Worm (Caenorhabditis elegans) whole organism, late embryonic: ENCODE data around the gene T11B7.1.

ENCODE experiments used
- C38D4.7 ChIP-seq: fragments of 200-800 bp; sonication (Bioruptor generic); optimal IDR thresholded peaks from 2 replicates; lab custom pipeline; 2018; ENCODE audit warnings: mild to moderate bottlenecking, missing genetic modification characterization, moderate library complexity, missing compliant biosample characterization
- K09A11.1 ChIP-seq: sonication (generic microtip); optimal IDR thresholded peaks from 2 replicates; lab custom pipeline; 2017; ENCODE audit warnings: antibody characterized with exemption, mild to moderate bottlenecking, missing genetic modification characterization, missing compliant biosample characterization; ENCODE audit not compliant: insufficient read depth
- T23F11.4 ChIP-seq: fragments of 200-800 bp; sonication (Bioruptor generic); optimal IDR thresholded peaks from 2 replicates; lab custom pipeline; 2018; ENCODE audit warnings: mild to moderate bottlenecking, missing genetic modification characterization, missing compliant biosample characterization
- Y22D7AL.16 ChIP-seq: sonication (generic microtip); optimal IDR thresholded peaks from 2 replicates; lab custom pipeline; 2016; ENCODE audit warnings: missing genetic modification characterization, missing compliant biosample characterization
- ahr-1 ChIP-seq: sonication (generic microtip); optimal IDR thresholded peaks from 2 replicates; lab custom pipeline; 2016; ENCODE audit warnings: missing genetic modification characterization, missing compliant biosample characterization
- ceh-18 ChIP-seq: sonication (generic microtip); optimal IDR thresholded peaks from 2 replicates; lab custom pipeline; 2016; ENCODE audit warnings: missing genetic modification characterization, missing compliant biosample characterization
- ceh-19 ChIP-seq: fragments of 200-800 bp; sonication (Bioruptor generic); optimal IDR thresholded peaks from 2 replicates; lab custom pipeline; 2018; ENCODE audit warnings: mild to moderate bottlenecking, missing genetic modification characterization, missing compliant biosample characterization
- ceh-31 ChIP-seq: sonication (generic microtip); optimal IDR thresholded peaks from 2 replicates; lab custom pipeline; 2016; ENCODE audit warnings: missing genetic modification characterization, missing compliant biosample characterization
- ceh-45 ChIP-seq: fragments of 200-800 bp; sonication (Bioruptor generic); IDR thresholded peaks from 2 replicates; pipeline ENCODE4 v1.3.6; 2022; ENCODE audit warnings: missing genetic modification reagents, missing genetic modification characterization, missing compliant biosample characterization
- che-1 ChIP-seq: sonication (generic microtip); optimal IDR thresholded peaks from 2 replicates; lab custom pipeline; 2016; ENCODE audit warnings: mild to moderate bottlenecking, missing genetic modification characterization, missing compliant biosample characterization
- elt-2 ChIP-seq: sonication (generic microtip); optimal IDR thresholded peaks from 2 replicates; lab custom pipeline; 2016; ENCODE audit warnings: missing genetic modification reagents, missing genetic modification characterization, missing compliant biosample characterization
- ets-4 ChIP-seq: sonication (generic microtip); optimal IDR thresholded peaks from 2 replicates; lab custom pipeline; 2016; ENCODE audit warnings: missing genetic modification characterization, missing compliant biosample characterization
- fkh-10 ChIP-seq: fragments of 150-350 bp; optimal IDR thresholded peaks from 2 replicates; lab custom pipeline; 2014; ENCODE audit warnings: missing biosample characterization, missing genetic modification reagents, missing genetic modification characterization
- fkh-6 ChIP-seq: sonication (generic microtip); optimal IDR thresholded peaks from 2 replicates; lab custom pipeline; 2016; ENCODE audit warnings: missing genetic modification characterization, missing compliant biosample characterization
- hlh-13 ChIP-seq: fragments of 200-800 bp; sonication (Bioruptor generic); optimal IDR thresholded peaks from 2 replicates; lab custom pipeline; 2018; ENCODE audit warnings: mild to moderate bottlenecking, missing genetic modification characterization, missing compliant biosample characterization
- hlh-30 ChIP-seq: sonication (generic microtip); optimal IDR thresholded peaks from 2 replicates; lab custom pipeline; 2017; ENCODE audit warnings: antibody characterized with exemption, missing genetic modification characterization, missing compliant biosample characterization; ENCODE audit not compliant: insufficient read depth
- hlh-8 ChIP-seq: sonication (generic microtip); optimal IDR thresholded peaks from 2 replicates; lab custom pipeline; 2016; ENCODE audit warnings: missing genotype, missing genetic modification characterization, missing compliant biosample characterization
- madf-2 ChIP-seq: sonication (generic microtip); optimal IDR thresholded peaks from 2 replicates; lab custom pipeline; 2017; ENCODE audit warnings: missing genetic modification characterization, missing compliant biosample characterization
- mec-3 ChIP-seq: sonication (generic microtip); optimal IDR thresholded peaks from 2 replicates; lab custom pipeline; 2016; ENCODE audit warnings: borderline replicate concordance, missing genetic modification characterization, missing compliant biosample characterization
- nhr-11 ChIP-seq: fragments of 150-350 bp; optimal IDR thresholded peaks from 2 replicates; lab custom pipeline; 2014; ENCODE audit warnings: missing biosample characterization, missing genetic modification characterization
- nhr-232 ChIP-seq: sonication (generic microtip); optimal IDR thresholded peaks from 2 replicates; lab custom pipeline; 2016; ENCODE audit warnings: missing genetic modification characterization, missing compliant biosample characterization
- npax-4 ChIP-seq: sonication (generic microtip); optimal IDR thresholded peaks from 2 replicates; lab custom pipeline; 2016; ENCODE audit warnings: missing genetic modification characterization, missing compliant biosample characterization
- pat-9 ChIP-seq: fragments of 200-800 bp; sonication (Bioruptor generic); optimal IDR thresholded peaks from 2 replicates; lab custom pipeline; 2018; ENCODE audit warnings: mild to moderate bottlenecking, missing genetic modification characterization, moderate library complexity, missing compliant biosample characterization
- pax-1 ChIP-seq: fragments of 150-350 bp; optimal IDR thresholded peaks from 2 replicates; lab custom pipeline; 2014; ENCODE audit warnings: missing biosample characterization, missing genetic modification characterization
- pha-2 ChIP-seq: sonication (generic microtip); optimal IDR thresholded peaks from 2 replicates; lab custom pipeline; 2017; ENCODE audit warnings: mild to moderate bottlenecking, missing genetic modification characterization, missing compliant biosample characterization
- pha-4 ChIP-seq: fragments of 150-350 bp; optimal IDR thresholded peaks from 2 replicates; lab custom pipeline; 2018; ENCODE audit warnings: missing biosample characterization, missing genetic modification reagents, missing genetic modification characterization
- pros-1 ChIP-seq: fragments of 150-350 bp; optimal IDR thresholded peaks from 2 replicates; lab custom pipeline; 2014; ENCODE audit warnings: missing biosample characterization, missing genetic modification reagents, missing genetic modification characterization
- rnt-1 ChIP-seq: sonication (generic microtip); optimal IDR thresholded peaks from 2 replicates; lab custom pipeline; 2016; ENCODE audit warnings: missing genetic modification characterization, missing compliant biosample characterization
- sdc-2 ChIP-seq: sonication (generic microtip); optimal IDR thresholded peaks from 2 replicates; lab custom pipeline; 2016; ENCODE audit warnings: missing genotype, missing genetic modification characterization, missing compliant biosample characterization
- sox-2 ChIP-seq: fragments of 200-800 bp; sonication (Bioruptor generic); IDR thresholded peaks from 2 replicates; pipeline ENCODE4 v1.3.6; 2022; ENCODE audit warnings: missing genetic modification reagents, missing genetic modification characterization, missing compliant biosample characterization
- sox-4 ChIP-seq: sonication (generic microtip); optimal IDR thresholded peaks from 2 replicates; lab custom pipeline; 2017; ENCODE audit warnings: mild to moderate bottlenecking, missing genetic modification characterization, inconsistent platforms, missing compliant biosample characterization
- tbx-7 ChIP-seq: sonication (generic microtip); optimal IDR thresholded peaks from 2 replicates; lab custom pipeline; 2016; ENCODE audit warnings: missing genotype, missing genetic modification characterization, missing compliant biosample characterization
- unc-42 ChIP-seq: sonication (generic microtip); optimal IDR thresholded peaks from 2 replicates; lab custom pipeline; 2016; ENCODE audit warnings: missing genotype, missing genetic modification characterization, missing compliant biosample characterization
- unc-55 ChIP-seq: sonication (generic microtip); optimal IDR thresholded peaks from 2 replicates; lab custom pipeline; 2017; ENCODE audit warnings: missing biosample characterization, missing genetic modification reagents, missing genetic modification characterization
- ztf-16 ChIP-seq: sonication (generic microtip); optimal IDR thresholded peaks from 2 replicates; lab custom pipeline; 2017; ENCODE audit warnings: missing genetic modification characterization, missing compliant biosample characterization

T11B7.1 gene

ce11 chrIV:8840161-8840765, at the start of gene T11B7.1, which contains the start of gene T28C6.11:
TSS of gene T11B7.1 (plus strand) at chrIV:8840715.
TSS of gene T28C6.11 (minus strand) at chrIV:8840261.
- TF ChIP-seq ceh-19 (GFP tag; lab: Kevin White, UChicago) (no peak), ets-4 (tag; lab: Kevin White, UChicago) (no peak), ceh-31 (tag; lab: Kevin White, UChicago) (no peak), Y22D7AL.16 (tag; lab: Kevin White, UChicago) (no peak), sox-4 (no peak), nhr-232 (tag; lab: Kevin White, UChicago) (no peak), nhr-11 (no peak), hlh-13 (GFP tag; lab: Kevin White, UChicago) (no peak), tbx-7 (tag; lab: Kevin White, UChicago) (no peak), npax-4 (tag; lab: Kevin White, UChicago) (no peak), pros-1 (tag; lab: Kevin White, UChicago) (no peak), rnt-1 (no peak), C38D4.7 (no peak), ceh-45 (GFP tag; lab: Robert Waterston, UW) (no peak), fkh-6 (no peak), K09A11.1 (tag; lab: Kevin White, UChicago) (no peak)

ce11 chrIV:8792808-8793207, 47.7 kb upstream of the T11B7.1 start, which contains the start of gene C33D9.3:
TSS of gene C33D9.3 (minus strand) at chrIV:8792908.
- TF ChIP-seq ets-4 (tag; lab: Kevin White, UChicago) (no peak), nhr-11 (no peak), fkh-6 (no peak), tbx-7 (tag; lab: Kevin White, UChicago) (no peak), sox-2 (no peak), ahr-1 (tag; lab: Kevin White, UChicago) (no peak), fkh-10 (GFP tag; lab: Kevin White, UChicago) (no peak), hlh-30 (no peak), rnt-1 (no peak), unc-55 (no peak), che-1 (tag; lab: Kevin White, UChicago) (no peak), pat-9 (no peak), unc-42 (tag; lab: Kevin White, UChicago) (no peak), pax-1 (no peak), sox-4 (no peak), K09A11.1 (tag; lab: Kevin White, UChicago) (no peak), ceh-18 (no peak), ztf-16 (tag; lab: Kevin White, UChicago) (no peak)

ce11 chrIV:8793223-8793622, 47.3 kb upstream of the T11B7.1 start:
- TF ChIP-seq T23F11.4 (GFP tag; lab: Kevin White, UChicago), result no peak
- TF ChIP-seq pha-2, result no peak
- no peak for TF ChIP-seq madf-2 (tag; lab: Kevin White, UChicago)
- no peak for TF ChIP-seq unc-42 (tag; lab: Kevin White, UChicago)
- no peak for TF ChIP-seq ahr-1 (tag; lab: Kevin White, UChicago)
- TF ChIP-seq C38D4.7, result no peak
- no peak for TF ChIP-seq pat-9
- no peak for TF ChIP-seq pha-4 (tag; lab: Kevin White, UChicago)
- no peak for TF ChIP-seq sdc-2 (tag; lab: Kevin White, UChicago)
- no peak for TF ChIP-seq mec-3 (tag; lab: Kevin White, UChicago)
- TF ChIP-seq hlh-8 (tag; lab: Kevin White, UChicago), result no peak
- no peak for TF ChIP-seq rnt-1
- no peak for TF ChIP-seq sox-4
- TF ChIP-seq sox-2, result no peak
- no peak for TF ChIP-seq ceh-19 (GFP tag; lab: Kevin White, UChicago)
- TF ChIP-seq elt-2 (tag; lab: Kevin White, UChicago), result no peak
- no peak for TF ChIP-seq ceh-45 (GFP tag; lab: Robert Waterston, UW)
- TF ChIP-seq pax-1, result no peak
